Fruit fly (Drosophila melanogaster) whole organism, embryonic: ENCODE data around the gene CG5225.

Experiments used
- CG1024 ChIP-seq: fragments of 200-800 bp; sonication (Bioruptor generic); IDR thresholded peaks from 2 replicates; pipeline ENCODE4 v1.3.6; 2022; ENCODE audit warnings: missing biosample characterization, missing genetic modification characterization
- CG10267 ChIP-seq: fragments of 200-800 bp; sonication (Bioruptor generic); optimal IDR thresholded peaks from 2 replicates; lab custom pipeline; 2018; ENCODE audit warnings: missing biosample characterization, mild to moderate bottlenecking, missing genetic modification characterization, moderate library complexity
- CG10959 ChIP-seq: fragments of 200-800 bp; sonication (Bioruptor generic); IDR thresholded peaks from 2 replicates; pipeline ENCODE4 v1.3.6; 2022; ENCODE audit warnings: missing biosample characterization, missing genetic modification characterization
- CG11695 ChIP-seq: fragments of 200-800 bp; sonication (Bioruptor generic); IDR thresholded peaks from 3 replicates; pipeline ENCODE4 v1.3.6; 2022; ENCODE audit warnings: missing biosample characterization, missing genetic modification characterization
- CG12071 ChIP-seq: fragments of 200-800 bp; sonication (Bioruptor generic); optimal IDR thresholded peaks from 3 replicates; lab custom pipeline; 2018; ENCODE audit warnings: missing biosample characterization, mild to moderate bottlenecking, missing genetic modification characterization
- CG12104 ChIP-seq: fragments of 200-800 bp; sonication (Bioruptor generic); optimal IDR thresholded peaks from 3 replicates; lab custom pipeline; 2016; ENCODE audit warnings: missing biosample characterization, missing genetic modification characterization
- CG13894 ChIP-seq: fragments of 200-800 bp; sonication (Bioruptor generic); optimal IDR thresholded peaks from 3 replicates; lab custom pipeline; 2018; ENCODE audit warnings: missing biosample characterization, mild to moderate bottlenecking, missing genetic modification characterization, moderate library complexity
- CG14710 ChIP-seq: fragments of 200-800 bp; sonication (Bioruptor generic); optimal IDR thresholded peaks from 3 replicates; lab custom pipeline; 2019; ENCODE audit warnings: missing biosample characterization, mild to moderate bottlenecking, missing genetic modification characterization, moderate library complexity
- CG3065 ChIP-seq: fragments of 200-800 bp; sonication (Bioruptor generic); optimal IDR thresholded peaks from 2 replicates; lab custom pipeline; 2016; ENCODE audit warnings: missing biosample characterization, missing genetic modification characterization
- CG3995 ChIP-seq: fragments of 200-800 bp; sonication (Bioruptor generic); optimal IDR thresholded peaks from 3 replicates; lab custom pipeline; 2016; ENCODE audit warnings: missing biosample characterization, missing genetic modification characterization
- CG6175 ChIP-seq: fragments of 200-800 bp; sonication (Bioruptor generic); IDR thresholded peaks from 3 replicates; pipeline ENCODE4 v1.3.6; 2022; ENCODE audit warnings: missing biosample characterization, missing genetic modification characterization
- CG6765 ChIP-seq: fragments of 200-800 bp; sonication (Bioruptor generic); optimal IDR thresholded peaks from 3 replicates; lab custom pipeline; 2017; ENCODE audit warnings: missing biosample characterization, mild to moderate bottlenecking, missing genetic modification characterization
- CG7372 ChIP-seq: fragments of 200-800 bp; sonication (Bioruptor generic); IDR thresholded peaks from 2 replicates; pipeline ENCODE4 v1.3.6; 2022; ENCODE audit warnings: missing biosample characterization, missing genetic modification characterization
- CG8388 ChIP-seq: fragments of 200-800 bp; sonication (Bioruptor generic); optimal IDR thresholded peaks from 2 replicates; lab custom pipeline; 2019; ENCODE audit warnings: missing biosample characterization, mild to moderate bottlenecking, missing genetic modification characterization, moderate library complexity
- CG9727 ChIP-seq: fragments of 200-800 bp; sonication (Bioruptor generic); optimal IDR thresholded peaks from 3 replicates; lab custom pipeline; 2017; ENCODE audit warnings: missing biosample characterization, mild to moderate bottlenecking, missing genetic modification characterization
- CoRest ChIP-seq: fragments of 200-800 bp; sonication (Bioruptor generic); optimal IDR thresholded peaks from 3 replicates; lab custom pipeline; 2018; ENCODE audit warnings: missing biosample characterization, mild to moderate bottlenecking, missing genetic modification characterization, moderate library complexity
- D19B ChIP-seq: fragments of 200-800 bp; sonication (Bioruptor generic); optimal IDR thresholded peaks from 2 replicates; lab custom pipeline; 2017; ENCODE audit warnings: missing biosample characterization, mild to moderate bottlenecking, missing genetic modification characterization
- Drgx ChIP-seq: fragments of 200-800 bp; sonication (Bioruptor generic); IDR thresholded peaks from 2 replicates; pipeline ENCODE4 v1.3.6; 2022; ENCODE audit warnings: missing biosample characterization, missing genetic modification characterization
- Eip74EF ChIP-seq, 2 experiments: fragments of 200-800 bp in 1 of 2; fragments of >200 bp in 1 of 2; sonication (Bioruptor generic) in 1 of 2; optimal IDR thresholded peaks; 2 replicates each; lab custom pipeline; 2017 to 2019; ENCODE audit warnings: missing biosample characterization in 2 of 2, missing genetic modification characterization in 2 of 2, mild to moderate bottlenecking in 1 of 2, moderate library complexity in 1 of 2
- Ets65A ChIP-seq: fragments of 200-800 bp; sonication (Bioruptor generic); peaks from one replicate; lab custom pipeline; 2016; ENCODE audit warnings: missing biosample characterization, missing genetic modification characterization
- Hr78 ChIP-seq, 2 experiments: fragments of 200-800 bp in 1 of 2; fragments of >200 bp in 1 of 2; sonication (Bioruptor generic) in 1 of 2; optimal IDR thresholded peaks; 2 replicates each; lab custom pipeline; 2017 to 2019; ENCODE audit warnings: missing biosample characterization in 2 of 2, missing genetic modification characterization in 2 of 2, mild to moderate bottlenecking in 1 of 2, moderate library complexity in 1 of 2
- Med ChIP-seq: fragments of 200-800 bp; sonication (Bioruptor generic); peaks from one replicate; lab custom pipeline; 2016; ENCODE audit warnings: missing biosample characterization, missing genetic modification characterization, mild to moderate bottlenecking, inconsistent platforms, moderate library complexity
- Nf-YB ChIP-seq: fragments of 200-800 bp; sonication (Bioruptor generic); optimal IDR thresholded peaks from 3 replicates; lab custom pipeline; 2019; ENCODE audit warnings: missing biosample characterization, mild to moderate bottlenecking, missing genetic modification characterization, moderate library complexity
- Nf-YC ChIP-seq: fragments of 200-800 bp; optimal IDR thresholded peaks from 3 replicates; lab custom pipeline; 2019; ENCODE audit warnings: missing biosample characterization, mild to moderate bottlenecking, missing genetic modification characterization, moderate library complexity
- Poxn ChIP-seq: fragments of 200-800 bp; sonication (Bioruptor generic); IDR thresholded peaks from 2 replicates; pipeline ENCODE4 v1.3.6; 2022; ENCODE audit warnings: missing biosample characterization, missing genetic modification characterization
- Rfx ChIP-seq: fragments of 200-800 bp; sonication (Bioruptor generic); IDR thresholded peaks from 2 replicates; pipeline ENCODE4 v1.3.6; 2022; ENCODE audit warnings: missing biosample characterization, missing genetic modification characterization
- abd-A ChIP-seq: fragments of 200-800 bp; sonication (Bioruptor generic); optimal IDR thresholded peaks from 3 replicates; lab custom pipeline; 2019; ENCODE audit warnings: missing biosample characterization, mild to moderate bottlenecking, missing genetic modification characterization, moderate library complexity
- bsh ChIP-seq, 2 experiments: fragments of 200-800 bp; sonication (Bioruptor generic); optimal IDR thresholded peaks; 2 replicates each; lab custom pipeline; 2017 to 2018; ENCODE audit warnings: mild to moderate bottlenecking in 2 of 2, missing biosample characterization in 2 of 2, missing genetic modification characterization in 2 of 2, moderate library complexity in 1 of 2
- chinmo ChIP-seq: fragments of 200-800 bp; sonication (Bioruptor generic); IDR thresholded peaks from 4 replicates; pipeline ENCODE4 v1.3.6; 2022; ENCODE audit warnings: missing biosample characterization, missing genetic modification characterization; ENCODE audit not compliant: partially characterized antibody
- chn ChIP-seq: fragments of 200-800 bp; sonication (Bioruptor generic); optimal IDR thresholded peaks from 2 replicates; lab custom pipeline; 2016; ENCODE audit warnings: missing biosample characterization, missing genetic modification characterization
- ci ChIP-seq: fragments of 200-800 bp; sonication (Bioruptor generic); IDR thresholded peaks from 3 replicates; pipeline ENCODE4 v1.3.6; 2022; ENCODE audit warnings: missing biosample characterization, missing genetic modification characterization
- en ChIP-seq: fragments of 200-800 bp; sonication (Bioruptor generic); optimal IDR thresholded peaks from 2 replicates; lab custom pipeline; 2016; ENCODE audit warnings: missing biosample characterization, missing genetic modification characterization
- eyg ChIP-seq: fragments of 200-800 bp; sonication (Bioruptor generic); optimal IDR thresholded peaks from 3 replicates; lab custom pipeline; 2016; ENCODE audit warnings: missing biosample characterization, missing genetic modification characterization
- fu2 ChIP-seq: fragments of 200-800 bp; sonication (Bioruptor generic); optimal IDR thresholded peaks from 2 replicates; lab custom pipeline; 2016; ENCODE audit warnings: missing biosample characterization, missing genetic modification characterization
- gsb ChIP-seq: fragments of 200-800 bp; sonication (Bioruptor generic); IDR thresholded peaks from 2 replicates; pipeline ENCODE4 v1.3.6; 2022; ENCODE audit warnings: missing biosample characterization, missing genetic modification characterization
- insv ChIP-seq, 2 experiments: fragments of 200-800 bp; sonication (Bioruptor generic); optimal IDR thresholded peaks; 3 replicates each; lab custom pipeline; 2016 to 2018; ENCODE audit warnings: missing biosample characterization in 2 of 2, missing genetic modification characterization in 2 of 2
- mam ChIP-seq: fragments of 200-800 bp; sonication (Bioruptor generic); optimal IDR thresholded peaks from 3 replicates; lab custom pipeline; 2016; ENCODE audit warnings: missing biosample characterization, missing genetic modification characterization
- onecut ChIP-seq: fragments of 200-800 bp; sonication (Bioruptor generic); IDR thresholded peaks from 2 replicates; pipeline ENCODE4 v1.3.6; 2022; ENCODE audit warnings: missing biosample characterization, missing genetic modification characterization
- pan ChIP-seq, 4 experiments: fragments of >200 bp in 3 of 4; fragments of 200-800 bp in 1 of 4; sonication (Bioruptor generic) in 1 of 4; optimal IDR thresholded peaks in 3 of 4; IDR thresholded peaks in 1 of 4; 2 replicates each; pipeline versions ENCODE4 v1.3.6 to Lab custom; 2017 to 2022; ENCODE audit warnings: missing biosample characterization in 2 of 4, missing genetic modification characterization in 2 of 4, mixed read lengths in 1 of 4
- schlank ChIP-seq: fragments of 200-800 bp; sonication (Bioruptor generic); optimal IDR thresholded peaks from 2 replicates; lab custom pipeline; 2018; ENCODE audit warnings: missing biosample characterization, mild to moderate bottlenecking, missing genetic modification characterization
- scrt ChIP-seq: fragments of 200-800 bp; sonication (Bioruptor generic); optimal IDR thresholded peaks from 2 replicates; lab custom pipeline; 2018; ENCODE audit warnings: missing biosample characterization, mild to moderate bottlenecking, missing genetic modification characterization, moderate library complexity
- sens ChIP-seq: fragments of 200-800 bp; sonication (Bioruptor generic); peaks from one replicate; lab custom pipeline; 2016; ENCODE audit warnings: missing biosample characterization, missing genetic modification characterization
- seq ChIP-seq: fragments of 200-800 bp; sonication (Bioruptor generic); IDR thresholded peaks from 2 replicates; pipeline ENCODE4 v1.3.6; 2022; ENCODE audit warnings: missing biosample characterization, missing genetic modification characterization
- sima ChIP-seq: fragments of 200-800 bp; sonication (Bioruptor generic); optimal IDR thresholded peaks from 2 replicates; lab custom pipeline; 2016; ENCODE audit warnings: missing biosample characterization, missing genetic modification characterization
- sna ChIP-seq: fragments of 200-800 bp; sonication (Bioruptor generic); IDR thresholded peaks from 2 replicates; pipeline ENCODE4 v1.3.6; 2022; ENCODE audit warnings: missing biosample characterization, missing genetic modification characterization; ENCODE audit not compliant: partially characterized antibody
- tll ChIP-seq, 2 experiments: fragments of 200-800 bp in 1 of 2; fragments of >200 bp in 1 of 2; sonication (Bioruptor generic) in 1 of 2; optimal IDR thresholded peaks; 2 replicates each; lab custom pipeline; 2017 to 2019; ENCODE audit warnings: missing biosample characterization in 2 of 2, missing genetic modification characterization in 2 of 2, mild to moderate bottlenecking in 1 of 2, moderate library complexity in 1 of 2
- toy ChIP-seq: fragments of 200-800 bp; sonication (Bioruptor generic); IDR thresholded peaks from 2 replicates; pipeline ENCODE4 v1.3.6; 2022; ENCODE audit warnings: missing biosample characterization, missing genetic modification characterization
- ttk ChIP-seq: fragments of 200-800 bp; sonication (Bioruptor generic); IDR thresholded peaks from 2 replicates; pipeline ENCODE4 v2.1.2; 2022; ENCODE audit warnings: missing biosample characterization, missing genetic modification characterization
- vvl ChIP-seq: fragments of 200-800 bp; sonication (Bioruptor generic); IDR thresholded peaks from 2 replicates; pipeline ENCODE4 v1.3.6; 2022; ENCODE audit warnings: missing biosample characterization, missing genetic modification characterization
- zfh1 ChIP-seq: fragments of 200-800 bp; sonication (Bioruptor generic); IDR thresholded peaks from 3 replicates; pipeline ENCODE4 v1.3.6; 2022; ENCODE audit warnings: missing biosample characterization, missing genetic modification characterization

Gene CG5225

DNA sequence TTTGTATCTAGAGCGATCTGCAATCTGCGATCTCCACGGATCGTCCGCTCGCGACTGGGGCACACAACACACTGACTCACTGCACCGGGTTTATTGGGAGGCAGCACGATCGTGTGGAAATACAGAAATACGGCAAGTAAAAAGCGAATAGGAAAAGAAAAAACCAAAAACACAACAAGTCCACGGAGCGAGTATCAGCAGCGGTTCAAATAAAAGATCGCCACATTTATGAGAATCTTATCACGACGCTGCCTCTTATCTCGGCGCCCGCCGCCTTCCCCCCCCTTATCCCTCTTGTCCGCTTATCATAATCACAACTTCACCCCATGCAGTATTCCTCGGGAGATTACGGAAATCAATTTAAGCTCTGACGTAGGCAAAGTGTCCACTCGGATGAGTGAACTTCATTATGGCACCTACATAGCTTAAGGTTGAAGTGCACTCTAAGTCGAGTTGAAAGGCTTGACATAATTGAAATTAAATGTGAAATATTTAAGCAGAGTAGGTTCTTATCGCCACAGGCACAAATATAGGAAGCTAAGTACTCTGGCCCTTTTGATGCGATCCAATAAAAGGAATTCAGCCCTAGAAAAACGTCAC is 46.3 kb upstream of the CG5225 start, which contains the start of gene AhcyL2 (continued):
- TF ChIP-seq Eip74EF (GFP tag; optimal IDR thresholded peaks at IDR 0.05; lab: Kevin White, UChicago), result peak in 1 of 2 experiments; percentile 19
- peak; percentile 18 for TF ChIP-seq CG12071
- TF ChIP-seq ci (GFP tag; lab: Robert Waterston, UW), result no peak; the same call in 2 of the 3 replicates
- TF ChIP-seq CoRest (tag; lab: Kevin White, UChicago), result no peak
- TF ChIP-seq Drgx (GFP tag; lab: Robert Waterston, UW), result 0 out of 2 replicates have a peak, but pooled peaks have one; percentile 10
- TF ChIP-seq CG9727 (GFP tag; lab: Kevin White, UChicago), result no peak
- TF ChIP-seq CG3995 (GFP tag; lab: Kevin White, UChicago), result no peak
- TF ChIP-seq pan (optimal IDR thresholded peaks at IDR 0.05; lab: Kevin White, UChicago), result no peak
- TF ChIP-seq pan (GFP tag; optimal IDR thresholded peaks at IDR 0.05 in 1 of 2, IDR thresholded peaks at IDR 0.05 in 1 of 2), result no peak
- TF ChIP-seq CG11695, result no peak
- TF ChIP-seq sens (GFP tag; lab: Kevin White, UChicago), result no peak
- TF ChIP-seq vvl (GFP tag; lab: Robert Waterston, UW), result no peak
- no peak for TF ChIP-seq en (GFP tag; lab: Kevin White, UChicago)
- no peak for TF ChIP-seq tll (GFP tag; optimal IDR thresholded peaks at IDR 0.05; lab: Kevin White, UChicago)
- no peak for TF ChIP-seq eyg
- TF ChIP-seq CG12104 (GFP tag; lab: Kevin White, UChicago), result no peak
- TF ChIP-seq schlank (tag; lab: Kevin White, UChicago), result no peak
- TF ChIP-seq CG6765 (GFP tag; lab: Kevin White, UChicago), result no peak
- TF ChIP-seq D19B (GFP tag; lab: Kevin White, UChicago), result no peak
- TF ChIP-seq CG6175 (GFP tag; lab: Robert Waterston, UW), result peak; percentile 61; the same call in 1 of the 3 replicates
- no peak for TF ChIP-seq abd-A (tag; lab: Kevin White, UChicago)
- TF ChIP-seq mam (GFP tag; lab: Kevin White, UChicago), result no peak
- TF ChIP-seq CG1024 (GFP tag; lab: Robert Waterston, UW), result no peak
- no peak for TF ChIP-seq CG10959 (GFP tag; lab: Robert Waterston, UW)
- TF ChIP-seq chn (GFP tag; lab: Kevin White, UChicago), result no peak
- TF ChIP-seq CG13894, result no peak
- no peak for TF ChIP-seq CG3065 (GFP tag; lab: Kevin White, UChicago)
- no peak for TF ChIP-seq gsb (GFP tag; lab: Robert Waterston, UW)
- no peak for TF ChIP-seq insv (GFP tag; optimal IDR thresholded peaks at IDR 0.05; lab: Kevin White, UChicago)
- TF ChIP-seq, all 482 proteins: peak for 46

DNA sequence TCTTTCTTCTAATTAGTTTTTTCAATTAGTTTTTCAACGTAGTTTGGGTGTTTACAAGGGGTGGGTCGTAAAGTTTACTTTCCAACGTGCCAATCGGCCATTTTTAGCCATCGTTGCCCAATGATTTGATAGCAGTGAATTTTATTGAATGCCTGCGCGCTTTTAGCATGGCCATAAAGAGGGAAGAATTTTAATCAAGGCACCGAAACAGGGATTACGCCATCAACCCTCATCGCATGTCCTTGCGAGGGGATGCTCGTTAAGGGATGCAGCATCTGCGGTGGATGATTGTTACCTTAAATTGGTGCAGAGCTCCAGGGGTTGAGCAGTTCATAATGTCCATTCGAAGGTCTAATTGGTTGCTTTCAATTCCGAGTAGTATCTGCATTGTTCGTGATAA is 45.5 kb upstream of the CG5225 start:
- TF ChIP-seq onecut (GFP tag; lab: Robert Waterston, UW) (no peak), ttk (GFP tag; lab: Robert Waterston, UW) (no peak), fu2 (GFP tag; lab: Kevin White, UChicago) (no peak), bsh (GFP tag; optimal IDR thresholded peaks at IDR 0.05; lab: Kevin White, UChicago) (no peak), Med (GFP tag; lab: Kevin White, UChicago) (peak; percentile 45), CG7372 (GFP tag; lab: Robert Waterston, UW) (no peak), CG10267 (tag; lab: Kevin White, UChicago) (no peak), seq (GFP tag; lab: Robert Waterston, UW) (peak; percentile 94), zfh1 (0 out of 3 replicates have a peak, but pooled peaks have one; percentile 30), sima (no peak), Hr78 (GFP tag; optimal IDR thresholded peaks at IDR 0.05; lab: Kevin White, UChicago) (no peak), Nf-YC (tag; lab: Kevin White, UChicago) (peak; percentile 96), scrt (no peak), CG14710 (no peak), Poxn (GFP tag; lab: Robert Waterston, UW) (no peak), chinmo (GFP tag; lab: Robert Waterston, UW) (0 out of 4 replicates have a peak, but pooled peaks have one; percentile 13), sna (GFP tag; lab: Robert Waterston, UW) (no peak), Nf-YB (GFP tag; lab: Kevin White, UChicago) (peak; percentile 96), CG8388 (no peak), Rfx (GFP tag; lab: Robert Waterston, UW) (peak; percentile 12; the same call in 1 of the 2 replicates), toy (GFP tag; lab: Robert Waterston, UW) (no peak), Ets65A (GFP tag; lab: Kevin White, UChicago) (peak; percentile 23)
